Fruit fly (Drosophila melanogaster) whole organism, embryonic: ENCODE data around the gene CG7183.

Source experiments
- B-H1 ChIP-seq: fragments of 200-800 bp; sonication (Bioruptor generic); IDR thresholded peaks from 3 replicates; pipeline ENCODE4 v1.3.6; 2022; ENCODE audit warnings: missing biosample characterization, missing genetic modification characterization
- B-H2 ChIP-seq: fragments of 200-800 bp; sonication (Bioruptor generic); optimal IDR thresholded peaks from 2 replicates; lab custom pipeline; 2018; ENCODE audit warnings: missing biosample characterization, mild to moderate bottlenecking, missing genetic modification characterization
- CG10431 ChIP-seq: fragments of 200-800 bp; sonication (Bioruptor generic); optimal IDR thresholded peaks from 3 replicates; lab custom pipeline; 2018; ENCODE audit warnings: missing biosample characterization, mild to moderate bottlenecking, missing genetic modification characterization
- CG10565 ChIP-seq: fragments of 200-800 bp; sonication (Bioruptor generic); optimal IDR thresholded peaks from 3 replicates; lab custom pipeline; 2016; ENCODE audit warnings: missing biosample characterization, mild to moderate bottlenecking, missing genetic modification characterization
- CG12104 ChIP-seq: fragments of 200-800 bp; sonication (Bioruptor generic); optimal IDR thresholded peaks from 3 replicates; lab custom pipeline; 2016; ENCODE audit warnings: missing biosample characterization, missing genetic modification characterization
- CG14965 ChIP-seq: fragments of 200-800 bp; sonication (Bioruptor generic); optimal IDR thresholded peaks from 2 replicates; lab custom pipeline; 2016; ENCODE audit warnings: missing biosample characterization, missing genetic modification characterization, borderline replicate concordance
- CG17359 ChIP-seq: fragments of 200-800 bp; sonication (Bioruptor generic); optimal IDR thresholded peaks from 3 replicates; lab custom pipeline; 2018; ENCODE audit warnings: missing biosample characterization, mild to moderate bottlenecking, missing genetic modification characterization, moderate library complexity
- CG2889 ChIP-seq: fragments of 200-800 bp; sonication (Bioruptor generic); IDR thresholded peaks from 3 replicates; pipeline ENCODE4 v1.3.6; 2022; ENCODE audit warnings: missing biosample characterization, missing genetic modification characterization
- CG30020 ChIP-seq: fragments of 200-800 bp; optimal IDR thresholded peaks from 2 replicates; lab custom pipeline; 2019; ENCODE audit warnings: missing biosample characterization, mild to moderate bottlenecking, missing genetic modification characterization, moderate library complexity
- CG30431 ChIP-seq: fragments of 200-800 bp; sonication (Bioruptor generic); optimal IDR thresholded peaks from 2 replicates; lab custom pipeline; 2017; ENCODE audit warnings: missing biosample characterization, missing genetic modification characterization
- CG31224 ChIP-seq: fragments of 200-800 bp; sonication (Bioruptor generic); IDR thresholded peaks from 2 replicates; pipeline ENCODE4 v1.3.6; 2022; ENCODE audit warnings: missing biosample characterization, missing genetic modification characterization
- CG32532 ChIP-seq: fragments of 200-800 bp; sonication (Bioruptor generic); IDR thresholded peaks from 2 replicates; pipeline ENCODE4 v1.3.6; 2022; ENCODE audit warnings: missing biosample characterization, missing genetic modification characterization
- CG32767 ChIP-seq: fragments of 200-800 bp; sonication (Bioruptor generic); IDR thresholded peaks from 2 replicates; pipeline ENCODE4 v1.3.6; 2022; ENCODE audit warnings: missing biosample characterization, missing genetic modification characterization
- CG34422 ChIP-seq: fragments of 200-800 bp; sonication (Bioruptor generic); IDR thresholded peaks from 3 replicates; pipeline ENCODE4 v1.3.6; 2022; ENCODE audit warnings: missing biosample characterization, missing genetic modification characterization
- CG5180 ChIP-seq: fragments of 200-800 bp; sonication (Bioruptor generic); optimal IDR thresholded peaks from 3 replicates; lab custom pipeline; 2017; ENCODE audit warnings: missing biosample characterization, missing genetic modification characterization, mild to moderate bottlenecking, moderate library complexity, missing genetic modification reagents
- CG6765 ChIP-seq: fragments of 200-800 bp; sonication (Bioruptor generic); optimal IDR thresholded peaks from 3 replicates; lab custom pipeline; 2017; ENCODE audit warnings: missing biosample characterization, mild to moderate bottlenecking, missing genetic modification characterization
- CG7271 ChIP-seq: fragments of 200-800 bp; sonication (Bioruptor generic); optimal IDR thresholded peaks from 2 replicates; lab custom pipeline; 2018; ENCODE audit warnings: missing biosample characterization, mild to moderate bottlenecking, missing genetic modification characterization, moderate library complexity
- CG7556 ChIP-seq: fragments of 200-800 bp; sonication (Bioruptor generic); optimal IDR thresholded peaks from 2 replicates; lab custom pipeline; 2017; ENCODE audit warnings: missing biosample characterization, mild to moderate bottlenecking, missing genetic modification characterization
- CG8290 ChIP-seq, 3 experiments: fragments of 200-800 bp; sonication (Bioruptor generic); optimal IDR thresholded peaks; 2 replicates each; lab custom pipeline; 2016 to 2019; ENCODE audit warnings: missing biosample characterization in 3 of 3, missing genetic modification characterization in 3 of 3, mild to moderate bottlenecking in 2 of 3, moderate library complexity in 1 of 3
- CG9437 ChIP-seq: fragments of 200-800 bp; sonication (Bioruptor generic); optimal IDR thresholded peaks from 2 replicates; lab custom pipeline; 2018; ENCODE audit warnings: missing biosample characterization, mild to moderate bottlenecking, missing genetic modification characterization
- CG9817 ChIP-seq: fragments of 200-800 bp; sonication (Bioruptor generic); optimal IDR thresholded peaks from 2 replicates; lab custom pipeline; 2018; ENCODE audit warnings: missing biosample characterization, mild to moderate bottlenecking, missing genetic modification characterization, moderate library complexity
- Dad ChIP-seq: fragments of 200-800 bp; sonication (Bioruptor generic); optimal IDR thresholded peaks from 3 replicates; lab custom pipeline; 2016; ENCODE audit warnings: missing biosample characterization, missing genetic modification characterization
- Dbx ChIP-seq: fragments of 200-800 bp; sonication (Bioruptor generic); IDR thresholded peaks from 3 replicates; pipeline ENCODE4 v1.3.6; 2022; ENCODE audit warnings: missing biosample characterization, missing genetic modification characterization
- Doc3 ChIP-seq: fragments of 200-800 bp; sonication (Bioruptor generic); IDR thresholded peaks from 3 replicates; pipeline ENCODE4 v1.3.6; 2022; ENCODE audit warnings: missing biosample characterization, missing genetic modification characterization; ENCODE audit not compliant: partially characterized antibody
- Dp ChIP-seq: fragments of 200-800 bp; sonication (Bioruptor generic); optimal IDR thresholded peaks from 2 replicates; lab custom pipeline; 2018; ENCODE audit warnings: missing biosample characterization, mild to moderate bottlenecking, missing genetic modification characterization, moderate library complexity
- Eip74EF ChIP-seq, 2 experiments: fragments of 200-800 bp in 1 of 2; fragments of >200 bp in 1 of 2; sonication (Bioruptor generic) in 1 of 2; optimal IDR thresholded peaks; 2 replicates each; lab custom pipeline; 2017 to 2019; ENCODE audit warnings: missing biosample characterization in 2 of 2, missing genetic modification characterization in 2 of 2, mild to moderate bottlenecking in 1 of 2, moderate library complexity in 1 of 2
- Hmr ChIP-seq: fragments of 200-800 bp; sonication (Bioruptor generic); optimal IDR thresholded peaks from 3 replicates; lab custom pipeline; 2017; ENCODE audit warnings: mild to moderate bottlenecking, missing biosample characterization, missing genetic modification reagents, missing genetic modification characterization
- NK7.1 ChIP-seq: fragments of 200-800 bp; sonication (Bioruptor generic); optimal IDR thresholded peaks from 3 replicates; lab custom pipeline; 2016; ENCODE audit warnings: missing biosample characterization, missing genetic modification characterization
- Pdp1 ChIP-seq, 2 experiments: fragments of 200-800 bp; sonication (Bioruptor generic); optimal IDR thresholded peaks; 3 replicates each; lab custom pipeline; 2016; ENCODE audit warnings: missing biosample characterization in 2 of 2, missing genetic modification characterization in 2 of 2, mild to moderate bottlenecking in 1 of 2, moderate library complexity in 1 of 2
- Ravus ChIP-seq: fragments of 200-800 bp; sonication (Bioruptor generic); IDR thresholded peaks from 2 replicates; pipeline ENCODE4 v1.3.6; 2022; ENCODE audit warnings: missing biosample characterization, missing genetic modification characterization
- Sin3A ChIP-seq: fragments of >200 bp; optimal IDR thresholded peaks from 2 replicates; lab custom pipeline; 2018
- Stat92E ChIP-seq, 3 experiments: fragments of >200 bp in 2 of 3; fragments of 200-800 bp in 1 of 3; sonication (Bioruptor generic) in 1 of 3; optimal IDR thresholded peaks; 2 replicates each; lab custom pipeline; 2017 to 2019; ENCODE audit warnings: missing biosample characterization in 3 of 3, missing genetic modification characterization in 3 of 3, mild to moderate bottlenecking in 1 of 3, moderate library complexity in 1 of 3
- Usf ChIP-seq: fragments of 200-800 bp; sonication (Bioruptor generic); optimal IDR thresholded peaks from 2 replicates; lab custom pipeline; 2017; ENCODE audit warnings: missing genotype, missing biosample characterization, missing genetic modification characterization
- ci ChIP-seq: fragments of 200-800 bp; sonication (Bioruptor generic); IDR thresholded peaks from 3 replicates; pipeline ENCODE4 v1.3.6; 2022; ENCODE audit warnings: missing biosample characterization, missing genetic modification characterization
- crol ChIP-seq: fragments of 200-800 bp; sonication (Bioruptor generic); IDR thresholded peaks from 2 replicates; pipeline ENCODE4 v1.3.6; 2022; ENCODE audit warnings: missing biosample characterization, missing genetic modification characterization
- fd96Cb ChIP-seq: fragments of 200-800 bp; sonication (Bioruptor generic); optimal IDR thresholded peaks from 2 replicates; lab custom pipeline; 2018; ENCODE audit warnings: missing biosample characterization, mild to moderate bottlenecking, missing genetic modification characterization, moderate library complexity
- gsb-n ChIP-seq: fragments of 200-800 bp; sonication (Bioruptor generic); optimal IDR thresholded peaks from 3 replicates; lab custom pipeline; 2018; ENCODE audit warnings: missing biosample characterization, mild to moderate bottlenecking, missing genetic modification characterization
- insv ChIP-seq, 2 experiments: fragments of 200-800 bp; sonication (Bioruptor generic); optimal IDR thresholded peaks; 3 replicates each; lab custom pipeline; 2016 to 2018; ENCODE audit warnings: missing biosample characterization in 2 of 2, missing genetic modification characterization in 2 of 2
- jigr1 ChIP-seq: fragments of 200-800 bp; sonication (Bioruptor generic); IDR thresholded peaks from 3 replicates; pipeline ENCODE4 v1.3.6; 2022; ENCODE audit warnings: missing biosample characterization, missing genetic modification characterization
- knrl ChIP-seq: fragments of 200-800 bp; sonication (Bioruptor generic); IDR thresholded peaks from 3 replicates; pipeline ENCODE4 v1.3.6; 2022; ENCODE audit warnings: missing biosample characterization, missing genetic modification characterization; ENCODE audit not compliant: partially characterized antibody
- mam ChIP-seq: fragments of 200-800 bp; sonication (Bioruptor generic); optimal IDR thresholded peaks from 3 replicates; lab custom pipeline; 2016; ENCODE audit warnings: missing biosample characterization, missing genetic modification characterization
- mirr ChIP-seq: fragments of 200-800 bp; sonication (Bioruptor generic); optimal IDR thresholded peaks from 3 replicates; lab custom pipeline; 2018; ENCODE audit warnings: missing biosample characterization, mild to moderate bottlenecking, missing genetic modification characterization
- nerfin-2 ChIP-seq: fragments of 200-800 bp; sonication (Bioruptor generic); IDR thresholded peaks from 2 replicates; pipeline ENCODE4 v1.3.6; 2022; ENCODE audit warnings: missing biosample characterization, missing genetic modification characterization; ENCODE audit not compliant: partially characterized antibody
- onecut ChIP-seq: fragments of 200-800 bp; sonication (Bioruptor generic); IDR thresholded peaks from 2 replicates; pipeline ENCODE4 v1.3.6; 2022; ENCODE audit warnings: missing biosample characterization, missing genetic modification characterization
- pan ChIP-seq, 4 experiments: fragments of >200 bp in 3 of 4; fragments of 200-800 bp in 1 of 4; sonication (Bioruptor generic) in 1 of 4; optimal IDR thresholded peaks in 3 of 4; IDR thresholded peaks in 1 of 4; 2 replicates each; pipeline versions ENCODE4 v1.3.6 to Lab custom; 2017 to 2022; ENCODE audit warnings: missing biosample characterization in 2 of 4, missing genetic modification characterization in 2 of 4, mixed read lengths in 1 of 4
- psq ChIP-seq: fragments of 200-800 bp; sonication (Bioruptor generic); optimal IDR thresholded peaks from 2 replicates; lab custom pipeline; 2017; ENCODE audit warnings: missing biosample characterization, missing genetic modification characterization
- run ChIP-seq: fragments of 200-800 bp; sonication (Bioruptor generic); optimal IDR thresholded peaks from 3 replicates; lab custom pipeline; 2018; ENCODE audit warnings: missing biosample characterization, mild to moderate bottlenecking, missing genetic modification characterization
- scrt ChIP-seq: fragments of 200-800 bp; sonication (Bioruptor generic); optimal IDR thresholded peaks from 2 replicates; lab custom pipeline; 2018; ENCODE audit warnings: missing biosample characterization, mild to moderate bottlenecking, missing genetic modification characterization, moderate library complexity
- zfh2 ChIP-seq: fragments of 200-800 bp; sonication (Bioruptor generic); optimal IDR thresholded peaks from 2 replicates; lab custom pipeline; 2016; ENCODE audit warnings: missing biosample characterization, missing genetic modification characterization

The CG7183 gene

dm6 chr3R:18198518-18199118 lies 21.9 kb downstream of the CG7183 start (continued):
- no peak for TF ChIP-seq CG7271 (tag; lab: Kevin White, UChicago)
- peak; percentile 42 for TF ChIP-seq Hmr (GFP tag; lab: Kevin White, UChicago)
- no peak for TF ChIP-seq insv (GFP tag; optimal IDR thresholded peaks at IDR 0.05; lab: Kevin White, UChicago)
- peak; percentile 56 for TF ChIP-seq mirr (GFP tag; lab: Kevin White, UChicago)
- no peak for TF ChIP-seq Ravus
- peak; percentile 54 for TF ChIP-seq CG5180
- no peak for TF ChIP-seq CG32767 (GFP tag; lab: Robert Waterston, UW)
- TF ChIP-seq NK7.1: peak; percentile 42
- TF ChIP-seq B-H2: peak; percentile 23
- no peak for TF ChIP-seq crol
- no peak for TF ChIP-seq CG32532 (GFP tag; lab: Robert Waterston, UW)
- no peak for TF ChIP-seq CG14965 (GFP tag; lab: Kevin White, UChicago)
- peak; percentile 22 for TF ChIP-seq CG12104 (GFP tag; lab: Kevin White, UChicago)
- no peak for TF ChIP-seq Dbx (GFP tag; lab: Robert Waterston, UW)
- no peak for TF ChIP-seq CG8290 (GFP tag; optimal IDR thresholded peaks at IDR 0.05; lab: Kevin White, UChicago)
- peak; percentile 52 to 69 for TF ChIP-seq CG8290 (tag; optimal IDR thresholded peaks at IDR 0.05; lab: Kevin White, UChicago)
- TF ChIP-seq mam (GFP tag; lab: Kevin White, UChicago): no peak
- TF ChIP-seq CG30020: no peak
- peak; percentile 15 for TF ChIP-seq CG9437 (GFP tag; lab: Kevin White, UChicago)
- TF ChIP-seq Usf (GFP tag; lab: Kevin White, UChicago): no peak
- peak; percentile 17 for TF ChIP-seq Dad (GFP tag; lab: Kevin White, UChicago)
- no peak for TF ChIP-seq gsb-n (tag; lab: Kevin White, UChicago)
- peak; percentile 5 for TF ChIP-seq run
- TF ChIP-seq nerfin-2: no peak
- TF ChIP-seq CG30431 (GFP tag; lab: Kevin White, UChicago): no peak
- no peak for TF ChIP-seq CG31224 (GFP tag; lab: Robert Waterston, UW)
- peak; percentile 94 for TF ChIP-seq onecut (GFP tag; lab: Robert Waterston, UW)
- TF ChIP-seq CG9817 (tag; lab: Kevin White, UChicago): no peak
- TF ChIP-seq CG7556 (GFP tag; lab: Kevin White, UChicago): peak; percentile 35
- no peak for TF ChIP-seq B-H1
- peak; percentile 58 for TF ChIP-seq scrt
- no peak for TF ChIP-seq Pdp1 (GFP tag; optimal IDR thresholded peaks at IDR 0.05; lab: Kevin White, UChicago)
- TF ChIP-seq knrl (GFP tag; lab: Robert Waterston, UW): no peak
- no peak for TF ChIP-seq zfh2
- no peak for TF ChIP-seq jigr1
- no peak for TF ChIP-seq CG10431
- TF ChIP-seq Sin3A: no peak
- no peak for TF ChIP-seq CG34422 (GFP tag; lab: Robert Waterston, UW)
- peak in 1 of 2 experiments; percentile 48 for TF ChIP-seq Eip74EF (GFP tag; optimal IDR thresholded peaks at IDR 0.05; lab: Kevin White, UChicago)
- no peak for TF ChIP-seq fd96Cb
- no peak for TF ChIP-seq CG10565 (GFP tag; lab: Kevin White, UChicago)
- no peak for TF ChIP-seq pan (optimal IDR thresholded peaks at IDR 0.05; lab: Kevin White, UChicago)
- TF ChIP-seq pan (GFP tag; optimal IDR thresholded peaks at IDR 0.05 in 1 of 2, IDR thresholded peaks at IDR 0.05 in 1 of 2): no peak
- no peak for TF ChIP-seq ci
- peak; percentile 21 for TF ChIP-seq CG6765
- no peak for TF ChIP-seq CG2889
- peak; percentile 71 for TF ChIP-seq CG17359 (tag; lab: Kevin White, UChicago)
- peak in 1 of 3 experiments; percentile 13 for TF ChIP-seq Stat92E (GFP tag; optimal IDR thresholded peaks at IDR 0.05; lab: Kevin White, UChicago)
- TF ChIP-seq Dp (GFP tag; lab: Kevin White, UChicago): no peak
- TF ChIP-seq psq (GFP tag; lab: Kevin White, UChicago): no peak
- TF ChIP-seq Doc3: no peak
